Worm (Caenorhabditis elegans) whole organism, L2 larva: ENCODE data around the gene nhr-67.

ENCODE experiments used
- ama-1 ChIP-seq: fragments of 150-350 bp; optimal IDR thresholded peaks from 2 replicates; lab custom pipeline; 2018; ENCODE audit warnings: inconsistent platforms
- snpc-4 ChIP-seq: fragments of 150-350 bp; optimal IDR thresholded peaks from 2 replicates; lab custom pipeline; 2014; ENCODE audit warnings: missing biosample characterization, missing genetic modification characterization

ce11 chrIV:11146962-11147470 is 22.5 kb upstream of the nhr-67 start, which contains the start of gene pigq-1:
- TF ChIP-seq snpc-4 (tag; lab: Kevin White, UChicago): no peak
- peak; percentile 14 for TF ChIP-seq ama-1 (lab: Kevin White, UChicago)
